Worm (Caenorhabditis elegans) whole organism, L3 larva: ENCODE measurements around the gene ddo-3.

ENCODE experiments used
- ZK546.5 ChIP-seq: sonication (generic microtip); optimal IDR thresholded peaks from 2 replicates; lab custom pipeline; 2017; ENCODE audit warnings: missing biosample characterization, missing genetic modification characterization
- ceh-16 ChIP-seq: sonication (generic microtip); optimal IDR thresholded peaks from 2 replicates; lab custom pipeline; 2017; ENCODE audit warnings: missing biosample characterization, missing genetic modification characterization
- ceh-28 ChIP-seq: fragments of 150-350 bp; optimal IDR thresholded peaks from 2 replicates; lab custom pipeline; 2014; ENCODE audit warnings: missing biosample characterization, missing genetic modification reagents, missing genetic modification characterization
- ceh-82 ChIP-seq: fragments of 150-350 bp; optimal IDR thresholded peaks from 2 replicates; lab custom pipeline; 2014; ENCODE audit warnings: missing biosample characterization, missing genetic modification characterization
- egl-27 ChIP-seq: sonication (generic microtip); optimal IDR thresholded peaks from 4 replicates; lab custom pipeline; 2017; ENCODE audit warnings: missing biosample characterization, missing genetic modification reagents, missing genetic modification characterization
- egl-5 ChIP-seq: fragments of 150-350 bp; optimal IDR thresholded peaks from 2 replicates; lab custom pipeline; 2017; ENCODE audit warnings: missing biosample characterization, missing genetic modification reagents, missing genetic modification characterization, inconsistent platforms
- elt-1 ChIP-seq: fragments of 150-350 bp; optimal IDR thresholded peaks from 2 replicates; lab custom pipeline; 2014; ENCODE audit warnings: missing biosample characterization, missing genetic modification characterization
- elt-2 ChIP-seq: sonication (generic microtip); optimal IDR thresholded peaks from 2 replicates; lab custom pipeline; 2016; ENCODE audit warnings: missing genetic modification reagents, mild to moderate bottlenecking, missing genetic modification characterization, missing compliant biosample characterization
- fkh-10 ChIP-seq: sonication (generic microtip); optimal IDR thresholded peaks from 2 replicates; lab custom pipeline; 2017; ENCODE audit warnings: missing biosample characterization, missing genetic modification reagents, missing genetic modification characterization
- fos-1 ChIP-seq: fragments of 150-350 bp; optimal IDR thresholded peaks from 2 replicates; lab custom pipeline; 2014; ENCODE audit warnings: missing biosample characterization, missing genetic modification characterization
- hmg-11 ChIP-seq: sonication (generic microtip); optimal IDR thresholded peaks from 2 replicates; lab custom pipeline; 2016; ENCODE audit warnings: missing genetic modification characterization, missing compliant biosample characterization
- jun-1 ChIP-seq: fragments of 150-350 bp; optimal IDR thresholded peaks from 2 replicates; lab custom pipeline; 2014; ENCODE audit warnings: missing biosample characterization, missing genetic modification reagents, missing genetic modification characterization
- lin-15B ChIP-seq: fragments of 150-350 bp; optimal IDR thresholded peaks from 2 replicates; lab custom pipeline; 2014; ENCODE audit warnings: missing biosample characterization, missing genetic modification characterization
- lsy-12 ChIP-seq: sonication (generic microtip); optimal IDR thresholded peaks from 2 replicates; lab custom pipeline; 2016; ENCODE audit warnings: mild to moderate bottlenecking, missing genetic modification characterization, missing compliant biosample characterization
- mdl-1 ChIP-seq: fragments of 150-350 bp; optimal IDR thresholded peaks from 2 replicates; lab custom pipeline; 2014; ENCODE audit warnings: missing biosample characterization, missing genetic modification characterization
- mml-1 ChIP-seq: fragments of 150-350 bp; sonication (generic microtip); optimal IDR thresholded peaks from 3 replicates; lab custom pipeline; 2014; ENCODE audit warnings: missing biosample characterization, missing genetic modification characterization
- nfya-1 ChIP-seq: sonication (generic microtip); optimal IDR thresholded peaks from 2 replicates; lab custom pipeline; 2017; ENCODE audit warnings: missing genetic modification characterization, mild to moderate bottlenecking, missing compliant biosample characterization, antibody characterized with exemption, moderate library complexity; ENCODE audit not compliant: insufficient read depth
- nhr-11 ChIP-seq: fragments of 150-350 bp; optimal IDR thresholded peaks from 2 replicates; lab custom pipeline; 2014; ENCODE audit warnings: missing biosample characterization, missing genetic modification characterization
- nhr-12 ChIP-seq: fragments of 150-350 bp; optimal IDR thresholded peaks from 2 replicates; lab custom pipeline; 2014; ENCODE audit warnings: missing biosample characterization, missing genetic modification characterization
- nhr-23 ChIP-seq: fragments of 150-350 bp; optimal IDR thresholded peaks from 2 replicates; lab custom pipeline; 2014; ENCODE audit warnings: missing biosample characterization, missing genetic modification reagents, missing genetic modification characterization
- nhr-237 ChIP-seq: fragments of 150-350 bp; optimal IDR thresholded peaks from 2 replicates; lab custom pipeline; 2014; ENCODE audit warnings: missing biosample characterization, missing genetic modification characterization
- nhr-25 ChIP-seq: sonication (generic microtip); optimal IDR thresholded peaks from 2 replicates; lab custom pipeline; 2017; ENCODE audit warnings: missing biosample characterization, missing genetic modification characterization
- nhr-43 ChIP-seq: sonication (generic microtip); optimal IDR thresholded peaks from 2 replicates; lab custom pipeline; 2016; ENCODE audit warnings: mild to moderate bottlenecking, missing genetic modification characterization, missing compliant biosample characterization; ENCODE audit not compliant: poor library complexity, severe bottlenecking
- nhr-67 ChIP-seq: fragments of 150-350 bp; optimal IDR thresholded peaks from 2 replicates; lab custom pipeline; 2014; ENCODE audit warnings: missing biosample characterization, missing genetic modification characterization
- nhr-76 ChIP-seq: fragments of 150-350 bp; sonication (generic microtip); optimal IDR thresholded peaks from 5 replicates; lab custom pipeline; 2014; ENCODE audit warnings: missing biosample characterization, missing genetic modification characterization
- nhr-77 ChIP-seq: fragments of 150-350 bp; optimal IDR thresholded peaks from 2 replicates; lab custom pipeline; 2014; ENCODE audit warnings: missing biosample characterization, missing genetic modification characterization
- pha-4 ChIP-seq: fragments of 150-350 bp; optimal IDR thresholded peaks from 2 replicates; lab custom pipeline; 2014; ENCODE audit warnings: missing biosample characterization, missing genetic modification reagents, missing genetic modification characterization
- snpc-4 ChIP-seq: fragments of 150-350 bp; optimal IDR thresholded peaks from 2 replicates; lab custom pipeline; 2014; ENCODE audit warnings: missing biosample characterization, missing genetic modification characterization
- tbx-2 ChIP-seq: sonication (generic microtip); optimal IDR thresholded peaks from 2 replicates; lab custom pipeline; 2016; ENCODE audit warnings: mild to moderate bottlenecking, missing genetic modification characterization, missing compliant biosample characterization
- unc-39 ChIP-seq: sonication (generic microtip); optimal IDR thresholded peaks from 4 replicates; lab custom pipeline; 2017; ENCODE audit warnings: missing biosample characterization, missing genetic modification characterization
- zag-1 ChIP-seq: fragments of 150-350 bp; optimal IDR thresholded peaks from 2 replicates; lab custom pipeline; 2014; ENCODE audit warnings: missing biosample characterization, missing genetic modification characterization

The ddo-3 gene

DNA sequence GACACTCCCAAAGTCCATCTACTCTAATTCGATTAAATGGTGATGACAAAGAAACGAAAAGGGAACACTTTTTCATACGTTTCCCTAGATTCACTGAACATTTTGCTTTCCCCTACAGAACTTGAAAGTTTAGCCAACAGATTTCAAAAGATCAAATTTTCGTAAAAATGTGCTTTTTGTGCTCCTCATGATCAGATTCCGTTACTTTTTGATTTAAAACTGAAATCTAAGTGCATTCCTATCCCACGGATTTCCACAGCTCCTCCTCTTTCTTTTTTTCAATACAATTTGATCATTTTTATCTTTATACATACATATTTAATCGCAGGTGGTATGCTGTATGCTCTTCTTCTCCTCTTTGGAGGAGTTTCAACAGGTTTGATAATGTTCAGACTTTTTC, at the start of gene ddo-3:
Gene ddo-3 (plus strand): TSS at position 301 of the 400 bp plus-strand sequence.
- TF ChIP-seq nhr-76 (tag; lab: Kevin White, UChicago) (no peak), nhr-23 (no peak), ceh-82 (tag; lab: Kevin White, UChicago) (no peak), unc-39 (tag; lab: Kevin White, UChicago) (no peak), nhr-77 (no peak)
- TF ChIP-seq, all 47 proteins: peak for 0

DNA sequence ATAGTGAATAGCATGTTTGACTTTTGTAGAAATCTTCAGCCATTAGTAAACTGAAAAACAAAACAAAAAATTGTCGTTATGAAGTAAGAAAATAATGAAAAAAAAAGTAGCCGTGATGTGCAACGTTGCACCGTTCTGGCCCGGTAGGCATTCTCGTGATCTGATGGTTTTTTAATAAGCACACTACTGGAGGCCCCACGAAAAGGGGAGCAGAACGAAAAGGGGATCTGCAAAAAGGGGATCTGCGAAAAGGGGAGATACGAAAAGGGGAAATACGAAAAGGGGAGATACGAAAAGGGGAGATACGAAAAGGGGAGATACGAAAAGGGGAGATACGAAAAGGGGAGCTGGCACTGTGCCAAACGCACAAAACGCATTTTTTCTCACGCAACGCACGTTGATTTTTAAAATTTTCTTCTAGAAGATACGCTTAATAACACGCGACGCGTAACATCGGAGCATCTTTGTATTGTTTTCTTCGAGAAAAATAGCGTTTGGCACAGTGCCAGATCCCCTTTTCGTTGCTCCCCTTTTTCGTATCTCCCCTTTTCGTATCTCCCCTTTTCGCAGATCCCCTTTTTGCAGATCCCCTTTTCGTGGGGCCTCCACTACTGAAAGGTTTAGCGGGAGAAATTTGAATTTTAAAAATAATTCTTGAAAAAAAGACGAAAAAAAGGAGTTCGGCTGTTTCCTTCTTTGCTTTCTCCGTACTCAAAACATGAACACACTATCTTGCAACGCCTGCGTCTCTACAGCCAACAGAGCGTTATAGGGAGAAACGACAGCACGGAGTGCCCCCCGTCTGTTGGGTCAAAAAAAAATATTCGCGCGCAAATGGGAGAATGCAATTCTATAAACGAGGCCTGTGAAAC, 36.2 kb upstream of the ddo-3 start, which contains the start of gene C09E7.7:
Gene C09E7.7 (minus strand): TSS at position 57 of the 872 bp plus-strand sequence.
- TF ChIP-seq lin-15B (tag; lab: Kevin White, UChicago): peak; percentile 21
- TF ChIP-seq nhr-25 (tag; lab: Kevin White, UChicago): peak; percentile 15
- TF ChIP-seq tbx-2 (tag; lab: Kevin White, UChicago): peak; percentile 21
- peak; percentile 0 for TF ChIP-seq ceh-28
- TF ChIP-seq elt-2 (tag; lab: Kevin White, UChicago): peak; percentile 16
- TF ChIP-seq snpc-4: peak; percentile 25
- TF ChIP-seq nfya-1 (tag; lab: Kevin White, UChicago): peak; percentile 50
- TF ChIP-seq elt-1: peak; percentile 36
- peak; percentile 30 for TF ChIP-seq pha-4 (tag; lab: Kevin White, UChicago)
- TF ChIP-seq fkh-10: peak; percentile 2
- TF ChIP-seq hmg-11 (tag; lab: Kevin White, UChicago): peak; percentile 11
- TF ChIP-seq nhr-43: peak; percentile 63
- TF ChIP-seq, all 47 proteins: peak for 12; not testable (repeated sequence) for 35

- no peak for TF ChIP-seq elt-2 (tag; lab: Kevin White, UChicago)
- no peak for TF ChIP-seq fos-1 (tag; lab: Kevin White, UChicago)
- no peak for TF ChIP-seq jun-1 (tag; lab: Kevin White, UChicago)
- no peak for TF ChIP-seq fkh-10
- TF ChIP-seq nhr-67 (tag; lab: Kevin White, UChicago): no peak
- TF ChIP-seq ceh-16: no peak
- TF ChIP-seq egl-5 (tag; lab: Kevin White, UChicago): no peak
- no peak for TF ChIP-seq egl-27 (tag; lab: Kevin White, UChicago)
- no peak for TF ChIP-seq nhr-237 (tag; lab: Kevin White, UChicago)
- TF ChIP-seq ZK546.5: no peak
- no peak for TF ChIP-seq unc-39 (tag; lab: Kevin White, UChicago)
- no peak for TF ChIP-seq snpc-4
- TF ChIP-seq nhr-76 (tag; lab: Kevin White, UChicago): no peak
- TF ChIP-seq nfya-1 (tag; lab: Kevin White, UChicago): no peak
Observed at ce11 chrIII:6558487-6558886, 29.2 kb upstream of the ddo-3 start, which contains the start of gene C09E7.8. Gene C09E7.8 (minus strand): TSS chrIII:6558587.

DNA sequence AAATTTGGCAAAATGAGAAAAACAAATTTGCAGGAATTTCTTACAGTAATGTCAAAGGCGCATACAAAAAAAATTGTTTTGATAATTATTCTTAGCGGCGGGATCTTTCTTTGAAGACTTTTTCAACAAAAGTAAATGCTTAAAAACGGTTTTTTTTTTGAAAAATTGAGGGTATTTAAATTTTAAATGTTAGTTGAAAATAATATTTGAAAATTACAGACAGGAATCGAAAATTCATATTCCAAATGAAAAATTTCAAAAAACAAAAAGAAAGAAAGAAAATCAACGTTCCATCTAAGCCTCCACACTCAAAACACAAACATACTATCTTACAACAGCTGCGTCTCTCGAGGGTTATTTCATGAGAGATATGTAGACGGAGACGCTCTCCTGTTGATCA, 10.5 kb upstream of the ddo-3 start:
- no peak for TF ChIP-seq nhr-11 (tag; lab: Kevin White, UChicago)
- TF ChIP-seq mml-1 (tag; lab: Kevin White, UChicago): no peak
- no peak for TF ChIP-seq ceh-82 (tag; lab: Kevin White, UChicago)
- no peak for TF ChIP-seq lsy-12 (tag; lab: Kevin White, UChicago)
- TF ChIP-seq zag-1 (tag; lab: Kevin White, UChicago): no peak
- TF ChIP-seq jun-1 (tag; lab: Kevin White, UChicago): no peak
- no peak for TF ChIP-seq lin-15B (tag; lab: Kevin White, UChicago)
- TF ChIP-seq nhr-12 (tag; lab: Kevin White, UChicago): no peak
- TF ChIP-seq ceh-28: no peak
- TF ChIP-seq nhr-23: no peak
- no peak for TF ChIP-seq snpc-4
- no peak for TF ChIP-seq unc-39 (tag; lab: Kevin White, UChicago)
- no peak for TF ChIP-seq mdl-1
- no peak for TF ChIP-seq ZK546.5

ce11 chrIII:6578505-6578904, 9.2 kb upstream of the ddo-3 start, which contains the start of gene F27B3.6:
Gene F27B3.6 (minus strand): TSS chrIII:6578605.
- TF ChIP-seq tbx-2 (tag; lab: Kevin White, UChicago): no peak
- TF ChIP-seq nhr-76 (tag; lab: Kevin White, UChicago): no peak
